Worm (Caenorhabditis elegans): ENCODE data around the gene R08E3.3.

- TF ChIP-seq ceh-82 (tag; optimal IDR thresholded peaks at IDR 0.05) (no peak), jun-1 (tag; optimal IDR thresholded peaks at IDR 0.05) (no peak), ama-1 (optimal IDR thresholded peaks at IDR 0.05) (no peak), elt-1 (tag; optimal IDR thresholded peaks at IDR 0.05) (no peak), ztf-11 (tag; optimal IDR thresholded peaks at IDR 0.05) (no peak)
Measured at ce11 chrX:4865798-4866197, 47.4 kb downstream of the R08E3.3 start, which contains the start of gene ntc-1.

Data from whole organism, L3 larva.